Worm (Caenorhabditis elegans) whole organism, L4/young adult: ENCODE data around the gene wdr-48.

Experiments used
- W03F9.2 ChIP-seq: fragments of 150-350 bp; optimal IDR thresholded peaks from 2 replicates; lab custom pipeline; 2014; ENCODE audit warnings: missing biosample characterization, missing genetic modification characterization
- him-1 ChIP-seq: sonication (generic microtip); optimal IDR thresholded peaks from 2 replicates; lab custom pipeline; 2016; ENCODE audit warnings: missing genotype, missing genetic modification reagents, missing genetic modification characterization, missing compliant biosample characterization

ce11 chrIII:4553316-4553715 is 25.3 kb upstream of the wdr-48 start, which contains the start of gene imph-1:
- TF ChIP-seq W03F9.2 (no peak), him-1 (tag; lab: Kevin White, UChicago) (no peak)
